Fruit fly (Drosophila melanogaster) whole organism, embryonic: ENCODE measurements around the gene Prosbeta6.

Experiments used
- Aef1 ChIP-seq: fragments of 200-800 bp; sonication (Bioruptor generic); IDR thresholded peaks from 3 replicates; pipeline ENCODE4 v1.3.6; 2022; ENCODE audit warnings: missing biosample characterization, missing genetic modification characterization
- Atf6 ChIP-seq: fragments of 200-800 bp; sonication (Bioruptor generic); IDR thresholded peaks from 2 replicates; pipeline ENCODE4 v1.3.6; 2022; ENCODE audit warnings: missing biosample characterization, missing genetic modification characterization
- CG10274 ChIP-seq: fragments of 200-800 bp; sonication (Bioruptor generic); optimal IDR thresholded peaks from 3 replicates; lab custom pipeline; 2017; ENCODE audit warnings: missing biosample characterization, mild to moderate bottlenecking, missing genetic modification characterization
- CG11093 ChIP-seq: fragments of 200-800 bp; sonication (Bioruptor generic); IDR thresholded peaks from 3 replicates; pipeline ENCODE4 v1.3.6; 2022; ENCODE audit warnings: missing biosample characterization, missing genetic modification characterization
- CG12219 ChIP-seq: fragments of 200-800 bp; sonication (Bioruptor generic); optimal IDR thresholded peaks from 3 replicates; lab custom pipeline; 2018; ENCODE audit warnings: missing biosample characterization, mild to moderate bottlenecking, missing genetic modification characterization
- CG13287 ChIP-seq: fragments of 200-800 bp; sonication (Bioruptor generic); IDR thresholded peaks from 2 replicates; pipeline ENCODE4 v1.3.6; 2022; ENCODE audit warnings: missing biosample characterization, missing genetic modification characterization; ENCODE audit not compliant: partially characterized antibody
- CG15601 ChIP-seq: fragments of 200-800 bp; sonication (Bioruptor generic); optimal IDR thresholded peaks from 3 replicates; lab custom pipeline; 2019; ENCODE audit warnings: missing biosample characterization, mild to moderate bottlenecking, missing genetic modification characterization, moderate library complexity
- CG2199 ChIP-seq: fragments of 200-800 bp; sonication (Bioruptor generic); IDR thresholded peaks from 3 replicates; pipeline ENCODE4 v1.3.6; 2022; ENCODE audit warnings: missing biosample characterization, missing genetic modification characterization
- CG3726 ChIP-seq: fragments of 200-800 bp; sonication (Bioruptor generic); IDR thresholded peaks from 3 replicates; pipeline ENCODE4, ENCODE4 v1.3.6; 2022; ENCODE audit warnings: missing biosample characterization, missing genetic modification characterization
- CG7928 ChIP-seq: fragments of 200-800 bp; sonication (Bioruptor generic); optimal IDR thresholded peaks from 2 replicates; lab custom pipeline; 2017; ENCODE audit warnings: missing biosample characterization, mild to moderate bottlenecking, missing genetic modification characterization
- CG7987 ChIP-seq: fragments of 200-800 bp; sonication (Bioruptor generic); optimal IDR thresholded peaks from 2 replicates; lab custom pipeline; 2018; ENCODE audit warnings: missing biosample characterization, mild to moderate bottlenecking, missing genetic modification characterization, moderate library complexity
- CHES-1-like ChIP-seq: fragments of 200-800 bp; sonication (Bioruptor generic); optimal IDR thresholded peaks from 2 replicates; lab custom pipeline; 2016; ENCODE audit warnings: missing biosample characterization, missing genetic modification characterization
- CkIIα-i1 ChIP-seq: fragments of 200-800 bp; sonication (Bioruptor generic); IDR thresholded peaks from 2 replicates; pipeline ENCODE4 v1.3.6; 2022; ENCODE audit warnings: missing biosample characterization, missing genetic modification characterization
- Dek ChIP-seq: fragments of 200-800 bp; sonication (Bioruptor generic); optimal IDR thresholded peaks from 3 replicates; lab custom pipeline; 2019; ENCODE audit warnings: missing biosample characterization, mild to moderate bottlenecking, missing genetic modification characterization, moderate library complexity
- H15 ChIP-seq: fragments of 200-800 bp; sonication (Bioruptor generic); IDR thresholded peaks from 3 replicates; pipeline ENCODE4 v1.3.6; 2022; ENCODE audit warnings: missing biosample characterization, missing genetic modification characterization
- Hey ChIP-seq: fragments of 200-800 bp; sonication (Bioruptor generic); optimal IDR thresholded peaks from 3 replicates; lab custom pipeline; 2018; ENCODE audit warnings: missing biosample characterization, mild to moderate bottlenecking, missing genetic modification characterization
- Kr ChIP-seq: fragments of 200-800 bp; sonication (Bioruptor generic); optimal IDR thresholded peaks from 2 replicates; lab custom pipeline; 2017; ENCODE audit warnings: missing biosample characterization, mild to moderate bottlenecking, missing genetic modification characterization
- Lim3 ChIP-seq: fragments of 200-800 bp; sonication (Bioruptor generic); IDR thresholded peaks from 2 replicates; pipeline ENCODE4 v1.3.6; 2022; ENCODE audit warnings: missing biosample characterization, missing genetic modification characterization
- MBD-R2 ChIP-seq: fragments of 200-800 bp; sonication (Bioruptor generic); IDR thresholded peaks from 2 replicates; pipeline ENCODE4 v1.3.6; 2022; ENCODE audit warnings: missing biosample characterization, missing genetic modification characterization
- Max ChIP-seq: fragments of 200-800 bp; sonication (Bioruptor generic); optimal IDR thresholded peaks from 2 replicates; lab custom pipeline; 2016; ENCODE audit warnings: missing biosample characterization, mild to moderate bottlenecking, missing genetic modification characterization
- Nf-YB ChIP-seq: fragments of 200-800 bp; sonication (Bioruptor generic); optimal IDR thresholded peaks from 3 replicates; lab custom pipeline; 2019; ENCODE audit warnings: missing biosample characterization, mild to moderate bottlenecking, missing genetic modification characterization, moderate library complexity
- Oaz ChIP-seq: fragments of 200-800 bp; sonication (Bioruptor generic); IDR thresholded peaks from 2 replicates; pipeline ENCODE4 v1.3.6; 2022; ENCODE audit warnings: missing biosample characterization, missing genetic modification characterization
- PHDP ChIP-seq: fragments of 200-800 bp; sonication (Bioruptor generic); optimal IDR thresholded peaks from 3 replicates; lab custom pipeline; 2018; ENCODE audit warnings: missing biosample characterization, mild to moderate bottlenecking, missing genetic modification characterization, moderate library complexity
- Rx ChIP-seq: fragments of 200-800 bp; sonication (Bioruptor generic); IDR thresholded peaks from 2 replicates; pipeline ENCODE4 v1.3.6; 2022; ENCODE audit warnings: missing biosample characterization, missing genetic modification characterization
- Sox102F ChIP-seq: fragments of 200-800 bp; sonication (Bioruptor generic); optimal IDR thresholded peaks from 2 replicates; lab custom pipeline; 2018; ENCODE audit warnings: missing biosample characterization, mild to moderate bottlenecking, missing genetic modification characterization, moderate library complexity
- Trl ChIP-seq, 3 experiments: fragments of >200 bp in 2 of 3; fragments of 200-800 bp in 1 of 3; sonication (Bioruptor generic) in 1 of 3; optimal IDR thresholded peaks; 2 replicates in 1 of 3; 3 replicates in 2 of 3; lab custom pipeline; 2016 to 2017; ENCODE audit warnings: missing biosample characterization in 1 of 3, missing genetic modification characterization in 1 of 3
- ase ChIP-seq: fragments of 200-800 bp; sonication (Bioruptor generic); IDR thresholded peaks from 3 replicates; pipeline ENCODE4 v1.3.6; 2022; ENCODE audit warnings: missing biosample characterization, missing genetic modification characterization
- chinmo ChIP-seq: fragments of 200-800 bp; sonication (Bioruptor generic); IDR thresholded peaks from 4 replicates; pipeline ENCODE4 v1.3.6; 2022; ENCODE audit warnings: missing biosample characterization, missing genetic modification characterization; ENCODE audit not compliant: partially characterized antibody
- crc ChIP-seq: fragments of 200-800 bp; sonication (Bioruptor generic); optimal IDR thresholded peaks from 2 replicates; lab custom pipeline; 2016; ENCODE audit warnings: missing biosample characterization, missing genetic modification characterization
- dpn ChIP-seq, 2 experiments: fragments of 200-800 bp; sonication (Bioruptor generic); optimal IDR thresholded peaks; 3 replicates each; lab custom pipeline; 2016; ENCODE audit warnings: missing biosample characterization in 2 of 2, missing genetic modification characterization in 2 of 2
- dysf ChIP-seq: fragments of 200-800 bp; sonication (Bioruptor generic); IDR thresholded peaks from 3 replicates; pipeline ENCODE4 v1.3.6; 2022; ENCODE audit warnings: missing biosample characterization, missing genetic modification characterization
- esg ChIP-seq: fragments of 200-800 bp; sonication (Bioruptor generic); conservative IDR thresholded peaks from 2 replicates; pipeline ENCODE4 v1.3.6; 2022; ENCODE audit warnings: missing biosample characterization, missing genetic modification characterization
- eve ChIP-seq, 2 experiments: fragments of >200 bp; optimal IDR thresholded peaks; 2 replicates each; lab custom pipeline; 2017; ENCODE audit warnings: missing biosample characterization in 2 of 2, missing genetic modification characterization in 2 of 2
- fd102C ChIP-seq: fragments of 200-800 bp; sonication (Bioruptor generic); optimal IDR thresholded peaks from 2 replicates; lab custom pipeline; 2018; ENCODE audit warnings: missing biosample characterization, mild to moderate bottlenecking, missing genetic modification characterization, moderate library complexity
- fd64A ChIP-seq: fragments of 200-800 bp; sonication (Bioruptor generic); optimal IDR thresholded peaks from 3 replicates; lab custom pipeline; 2018; ENCODE audit warnings: missing biosample characterization, mild to moderate bottlenecking, missing genetic modification characterization
- gem ChIP-seq: fragments of 200-800 bp; sonication (Bioruptor generic); optimal IDR thresholded peaks from 2 replicates; lab custom pipeline; 2019; ENCODE audit warnings: missing biosample characterization, mild to moderate bottlenecking, missing genetic modification characterization, moderate library complexity
- hb ChIP-seq: fragments of 200-800 bp; sonication (Bioruptor generic); IDR thresholded peaks from 3 replicates; pipeline ENCODE4 v1.3.6; 2022; ENCODE audit warnings: missing biosample characterization, missing genetic modification characterization; ENCODE audit not compliant: partially characterized antibody
- lov ChIP-seq, 2 experiments: fragments of 200-800 bp in 1 of 2; fragments of >200 bp in 1 of 2; sonication (Bioruptor generic) in 1 of 2; IDR thresholded peaks in 1 of 2; optimal IDR thresholded peaks in 1 of 2; 2 replicates in 1 of 2; 3 replicates in 1 of 2; pipeline versions ENCODE4 v1.3.6 to Lab custom; 2017 to 2022; ENCODE audit warnings: missing biosample characterization in 1 of 2, missing genetic modification characterization in 1 of 2
- mirr ChIP-seq: fragments of 200-800 bp; sonication (Bioruptor generic); optimal IDR thresholded peaks from 3 replicates; lab custom pipeline; 2018; ENCODE audit warnings: missing biosample characterization, mild to moderate bottlenecking, missing genetic modification characterization
- mld ChIP-seq: fragments of 200-800 bp; sonication (Bioruptor generic); IDR thresholded peaks from 3 replicates; pipeline ENCODE4 v1.3.6; 2022; ENCODE audit warnings: missing biosample characterization, missing genetic modification characterization; ENCODE audit not compliant: partially characterized antibody
- nerfin-2 ChIP-seq: fragments of 200-800 bp; sonication (Bioruptor generic); IDR thresholded peaks from 2 replicates; pipeline ENCODE4 v1.3.6; 2022; ENCODE audit warnings: missing biosample characterization, missing genetic modification characterization; ENCODE audit not compliant: partially characterized antibody
- repo ChIP-seq: fragments of 200-800 bp; sonication (Bioruptor generic); optimal IDR thresholded peaks from 2 replicates; lab custom pipeline; 2016; ENCODE audit warnings: missing biosample characterization, missing genetic modification characterization
- salm ChIP-seq: fragments of 200-800 bp; sonication (Bioruptor generic); optimal IDR thresholded peaks from 2 replicates; lab custom pipeline; 2018; ENCODE audit warnings: missing biosample characterization, mild to moderate bottlenecking, missing genetic modification characterization
- shn ChIP-seq: fragments of 200-800 bp; sonication (Bioruptor generic); optimal IDR thresholded peaks from 3 replicates; lab custom pipeline; 2016; ENCODE audit warnings: missing biosample characterization, missing genetic modification characterization
- sqz ChIP-seq: fragments of 200-800 bp; sonication (Bioruptor generic); optimal IDR thresholded peaks from 3 replicates; lab custom pipeline; 2018; ENCODE audit warnings: missing biosample characterization, mild to moderate bottlenecking, missing genetic modification characterization
- stwl ChIP-seq: fragments of 200-800 bp; sonication (Bioruptor generic); optimal IDR thresholded peaks from 3 replicates; lab custom pipeline; 2018; ENCODE audit warnings: missing biosample characterization, mild to moderate bottlenecking, missing genetic modification characterization, moderate library complexity
- tgo ChIP-seq: fragments of 200-800 bp; sonication (Bioruptor generic); IDR thresholded peaks from 3 replicates; pipeline ENCODE4 v1.3.6; 2022; ENCODE audit warnings: missing biosample characterization, missing genetic modification characterization
- usp ChIP-seq: fragments of >200 bp; optimal IDR thresholded peaks from 2 replicates; lab custom pipeline; 2017; ENCODE audit warnings: missing biosample characterization, missing genetic modification characterization
- wdn ChIP-seq: fragments of 200-800 bp; sonication (Bioruptor generic); IDR thresholded peaks from 2 replicates; pipeline ENCODE4 v1.3.6; 2022; ENCODE audit warnings: missing biosample characterization, missing genetic modification characterization
- z ChIP-seq: fragments of 200-800 bp; sonication (Bioruptor generic); IDR thresholded peaks from 3 replicates; pipeline ENCODE4 v1.3.6; 2022; ENCODE audit warnings: missing biosample characterization, missing genetic modification characterization

Prosbeta6 gene

dm6 chr3L:16584074-16584578 lies 26.1 kb downstream of the Prosbeta6 start, which contains the start of gene UQCR-C2 (continued):
- TF ChIP-seq dysf (no peak), CG2199 (no peak), mld (GFP tag; lab: Robert Waterston, UW) (0 out of 3 replicates have a peak, but pooled peaks have one; percentile 16), esg (no peak), sqz (GFP tag; lab: Kevin White, UChicago) (no peak), CkIIα-i1 (GFP tag; lab: Robert Waterston, UW) (no peak), CG7928 (peak; percentile 37), Sox102F (no peak), dpn (GFP tag; optimal IDR thresholded peaks at IDR 0.05; lab: Kevin White, UChicago) (no peak), tgo (GFP tag; lab: Robert Waterston, UW) (no peak), Rx (GFP tag; lab: Robert Waterston, UW) (no peak), Oaz (no peak), gem (tag; lab: Kevin White, UChicago) (no peak), CG3726 (no peak), CG12219 (GFP tag; lab: Kevin White, UChicago) (no peak), Atf6 (no peak), crc (GFP tag; lab: Kevin White, UChicago) (no peak), fd64A (GFP tag; lab: Kevin White, UChicago) (no peak), chinmo (0 out of 4 replicates have a peak, but pooled peaks have one; percentile 28), Nf-YB (GFP tag; lab: Kevin White, UChicago) (no peak), shn (GFP tag; lab: Kevin White, UChicago) (no peak), usp (GFP tag; lab: Kevin White, UChicago) (no peak), Hey (tag; lab: Kevin White, UChicago) (no peak), PHDP (tag; lab: Kevin White, UChicago) (peak; percentile 40), z (GFP tag; lab: Robert Waterston, UW) (no peak), hb (GFP tag; lab: Robert Waterston, UW) (no peak), Trl (optimal IDR thresholded peaks at IDR 0.05; lab: Kevin White, UChicago) (no peak), Trl (GFP tag; optimal IDR thresholded peaks at IDR 0.05; lab: Kevin White, UChicago) (no peak), lov (optimal IDR thresholded peaks at IDR 0.05; lab: Kevin White, UChicago) (no peak), lov (GFP tag; IDR thresholded peaks at IDR 0.05; lab: Robert Waterston, UW) (no peak), Kr (GFP tag; lab: Kevin White, UChicago) (no peak), MBD-R2 (peak; percentile 86), CG10274 (GFP tag; lab: Kevin White, UChicago) (no peak), CG11093 (GFP tag; lab: Robert Waterston, UW) (no peak), CHES-1-like (GFP tag; lab: Kevin White, UChicago) (peak; percentile 38), salm (tag; lab: Kevin White, UChicago) (no peak), CG15601 (tag; lab: Kevin White, UChicago) (peak; percentile 14), stwl (peak; percentile 71), CG13287 (GFP tag; lab: Robert Waterston, UW) (peak; percentile 19; the same call in 1 of the 2 replicates), repo (GFP tag; lab: Kevin White, UChicago) (no peak), CG7987 (GFP tag; lab: Kevin White, UChicago) (no peak), nerfin-2 (GFP tag; lab: Robert Waterston, UW) (no peak), ase (no peak), Dek (peak; percentile 50), eve (GFP tag; optimal IDR thresholded peaks at IDR 0.05; lab: Kevin White, UChicago) (no peak), Max (peak; percentile 9), H15 (GFP tag; lab: Robert Waterston, UW) (no peak), mirr (GFP tag; lab: Kevin White, UChicago) (no peak), Aef1 (GFP tag; lab: Robert Waterston, UW) (no peak), fd102C (GFP tag; lab: Kevin White, UChicago) (no peak), wdn (GFP tag; lab: Robert Waterston, UW) (no peak), Lim3 (GFP tag; lab: Robert Waterston, UW) (no peak)
